Fruit fly (Drosophila melanogaster) whole organism, prepupa: Measurements from ENCODE around the gene CG34256.

Experiments used
- Blimp-1 ChIP-seq: fragments of 200-800 bp; sonication (Bioruptor generic); optimal IDR thresholded peaks from 3 replicates; lab custom pipeline; 2017; ENCODE audit warnings: missing biosample characterization, missing genetic modification characterization, mild to moderate bottlenecking, moderate library complexity, missing genetic modification reagents
- CG10631 ChIP-seq: fragments of 200-800 bp; sonication (Bioruptor generic); optimal IDR thresholded peaks from 2 replicates; lab custom pipeline; 2016; ENCODE audit warnings: missing biosample characterization, missing genetic modification characterization
- CG10669 ChIP-seq: fragments of 200-800 bp; sonication (Bioruptor generic); optimal IDR thresholded peaks from 3 replicates; lab custom pipeline; 2018; ENCODE audit warnings: missing biosample characterization, mild to moderate bottlenecking, missing genetic modification characterization, moderate library complexity
- CG11762 ChIP-seq: fragments of 200-800 bp; sonication (Bioruptor generic); optimal IDR thresholded peaks from 3 replicates; lab custom pipeline; 2016; ENCODE audit warnings: missing biosample characterization, missing genetic modification characterization; ENCODE audit not compliant: insufficient read depth
- CG11902 ChIP-seq: fragments of 200-800 bp; sonication (Bioruptor generic); optimal IDR thresholded peaks from 3 replicates; lab custom pipeline; 2016; ENCODE audit warnings: missing biosample characterization, missing genetic modification characterization
- CG15336 ChIP-seq: fragments of 200-800 bp; sonication (Bioruptor generic); IDR thresholded peaks from 2 replicates; pipeline ENCODE4 v1.3.6; 2022; ENCODE audit warnings: missing biosample characterization, missing genetic modification characterization
- CG1621 ChIP-seq: fragments of 200-800 bp; sonication (Bioruptor generic); optimal IDR thresholded peaks from 3 replicates; lab custom pipeline; 2018; ENCODE audit warnings: missing biosample characterization, mild to moderate bottlenecking, missing genetic modification characterization
- CG16779 ChIP-seq: fragments of 200-800 bp; sonication (Bioruptor generic); optimal IDR thresholded peaks from 3 replicates; lab custom pipeline; 2017; ENCODE audit warnings: missing biosample characterization, mild to moderate bottlenecking, missing genetic modification characterization
- CG3032 ChIP-seq: fragments of 200-800 bp; optimal IDR thresholded peaks from 2 replicates; lab custom pipeline; 2019; ENCODE audit warnings: missing biosample characterization, mild to moderate bottlenecking, missing genetic modification characterization, moderate library complexity
- CG32006 ChIP-seq: fragments of 200-800 bp; sonication (Bioruptor generic); optimal IDR thresholded peaks from 3 replicates; lab custom pipeline; 2017; ENCODE audit warnings: missing biosample characterization, mild to moderate bottlenecking, missing genetic modification characterization
- CG34406 ChIP-seq: fragments of 200-800 bp; sonication (Bioruptor generic); optimal IDR thresholded peaks from 3 replicates; lab custom pipeline; 2016; ENCODE audit warnings: missing biosample characterization, missing genetic modification characterization
- CG3919 ChIP-seq: fragments of 200-800 bp; sonication (Bioruptor generic); optimal IDR thresholded peaks from 3 replicates; lab custom pipeline; 2016; ENCODE audit warnings: missing biosample characterization, missing genetic modification characterization
- CG4318 ChIP-seq: fragments of 200-800 bp; sonication (Bioruptor generic); optimal IDR thresholded peaks from 3 replicates; lab custom pipeline; 2017; ENCODE audit warnings: missing biosample characterization, mild to moderate bottlenecking, missing genetic modification characterization
- CG6163 ChIP-seq: fragments of 200-800 bp; sonication (Bioruptor generic); IDR thresholded peaks from 3 replicates; pipeline ENCODE4 v1.3.6; 2022; ENCODE audit warnings: missing biosample characterization, missing genetic modification characterization
- CG6276 ChIP-seq: fragments of 200-800 bp; sonication (Bioruptor generic); optimal IDR thresholded peaks from 2 replicates; lab custom pipeline; 2017; ENCODE audit warnings: missing biosample characterization, mild to moderate bottlenecking, missing genetic modification characterization
- CG6792 ChIP-seq: fragments of 200-800 bp; sonication (Bioruptor generic); optimal IDR thresholded peaks from 3 replicates; lab custom pipeline; 2016; ENCODE audit warnings: missing biosample characterization, missing genetic modification characterization
- CG6808 ChIP-seq: fragments of 200-800 bp; sonication (Bioruptor generic); optimal IDR thresholded peaks from 3 replicates; lab custom pipeline; 2017; ENCODE audit warnings: missing biosample characterization, missing genetic modification characterization, mild to moderate bottlenecking, moderate library complexity, missing genetic modification reagents
- CG6854 ChIP-seq: fragments of 200-800 bp; sonication (Bioruptor generic); optimal IDR thresholded peaks from 2 replicates; lab custom pipeline; 2017; ENCODE audit warnings: missing biosample characterization, mild to moderate bottlenecking, missing genetic modification characterization
- CG7368 ChIP-seq: fragments of 200-800 bp; sonication (Bioruptor generic); optimal IDR thresholded peaks from 3 replicates; lab custom pipeline; 2016; ENCODE audit warnings: missing biosample characterization, missing genetic modification characterization
- CG8119 ChIP-seq: fragments of 200-800 bp; sonication (Bioruptor generic); IDR thresholded peaks from 3 replicates; pipeline ENCODE4 v1.3.6; 2022; ENCODE audit warnings: missing biosample characterization, missing genetic modification characterization
- CG8319 ChIP-seq: fragments of 200-800 bp; sonication (Bioruptor generic); optimal IDR thresholded peaks from 3 replicates; lab custom pipeline; 2016; ENCODE audit warnings: missing biosample characterization, missing genetic modification characterization
- CG9139 ChIP-seq: fragments of 200-800 bp; sonication (Bioruptor generic); optimal IDR thresholded peaks from 3 replicates; lab custom pipeline; 2017; ENCODE audit warnings: missing biosample characterization, mild to moderate bottlenecking, missing genetic modification characterization
- Eip75B ChIP-seq: fragments of 200-800 bp; sonication (Bioruptor generic); optimal IDR thresholded peaks from 3 replicates; lab custom pipeline; 2016; ENCODE audit warnings: missing biosample characterization, missing genetic modification characterization
- Eip78C ChIP-seq: fragments of 200-800 bp; sonication (Bioruptor generic); peaks from one replicate; lab custom pipeline; 2016; ENCODE audit warnings: missing biosample characterization, missing genetic modification characterization
- Eip93F ChIP-seq: fragments of 200-800 bp; sonication (Bioruptor generic); optimal IDR thresholded peaks from 2 replicates; lab custom pipeline; 2016; ENCODE audit warnings: missing biosample characterization, mild to moderate bottlenecking, missing genetic modification characterization
- Ets21C ChIP-seq: fragments of 200-800 bp; sonication (Bioruptor generic); optimal IDR thresholded peaks from 3 replicates; lab custom pipeline; 2016; ENCODE audit warnings: missing biosample characterization, missing genetic modification characterization
- Ets96B ChIP-seq: fragments of 200-800 bp; optimal IDR thresholded peaks from 2 replicates; lab custom pipeline; 2019; ENCODE audit warnings: missing biosample characterization, mild to moderate bottlenecking, missing genetic modification characterization, moderate library complexity
- Gug ChIP-seq: fragments of 200-800 bp; sonication (Bioruptor generic); IDR thresholded peaks from 2 replicates; pipeline ENCODE4 v1.3.6; 2022; ENCODE audit warnings: missing biosample characterization, missing genetic modification characterization
- Hr38 ChIP-seq: sonication (Bioruptor generic); optimal IDR thresholded peaks from 2 replicates; lab custom pipeline; 2016; ENCODE audit warnings: missing biosample characterization, missing genetic modification characterization
- Hr39 ChIP-seq: fragments of 200-800 bp; sonication (Bioruptor generic); optimal IDR thresholded peaks from 2 replicates; lab custom pipeline; 2016; ENCODE audit warnings: missing biosample characterization, missing genetic modification characterization
- Hr4 ChIP-seq: fragments of 200-800 bp; sonication (Bioruptor generic); optimal IDR thresholded peaks from 3 replicates; lab custom pipeline; 2016; ENCODE audit warnings: missing biosample characterization, missing genetic modification characterization
- Lpt ChIP-seq: fragments of 200-800 bp; sonication (Bioruptor generic); optimal IDR thresholded peaks from 3 replicates; lab custom pipeline; 2016; ENCODE audit warnings: missing biosample characterization, missing genetic modification characterization
- Met ChIP-seq: fragments of 200-800 bp; sonication (Bioruptor generic); optimal IDR thresholded peaks from 3 replicates; lab custom pipeline; 2016; ENCODE audit warnings: missing biosample characterization, missing genetic modification characterization
- OdsH ChIP-seq: fragments of 200-800 bp; sonication (Bioruptor generic); optimal IDR thresholded peaks from 3 replicates; lab custom pipeline; 2016; ENCODE audit warnings: missing biosample characterization, missing genetic modification characterization
- Sox102F ChIP-seq: fragments of 200-800 bp; sonication (Bioruptor generic); optimal IDR thresholded peaks from 2 replicates; lab custom pipeline; 2016; ENCODE audit warnings: missing biosample characterization, mild to moderate bottlenecking, missing genetic modification characterization
- Sox14 ChIP-seq: fragments of 200-800 bp; sonication (Bioruptor generic); optimal IDR thresholded peaks from 3 replicates; lab custom pipeline; 2016; ENCODE audit warnings: missing biosample characterization, missing genetic modification characterization
- Sox15 ChIP-seq: fragments of 200-800 bp; sonication (Bioruptor generic); optimal IDR thresholded peaks from 3 replicates; lab custom pipeline; 2016; ENCODE audit warnings: missing biosample characterization, missing genetic modification characterization
- achi ChIP-seq: fragments of 200-800 bp; sonication (Bioruptor generic); optimal IDR thresholded peaks from 3 replicates; lab custom pipeline; 2016; ENCODE audit warnings: missing biosample characterization, missing genetic modification characterization
- cyc ChIP-seq: fragments of 200-800 bp; sonication (Bioruptor generic); optimal IDR thresholded peaks from 3 replicates; lab custom pipeline; 2016; ENCODE audit warnings: missing biosample characterization, missing genetic modification characterization
- dac ChIP-seq: fragments of 200-800 bp; sonication (Bioruptor generic); optimal IDR thresholded peaks from 2 replicates; lab custom pipeline; 2017; ENCODE audit warnings: missing biosample characterization, mild to moderate bottlenecking, missing genetic modification characterization
- eg ChIP-seq: fragments of 200-800 bp; sonication (Bioruptor generic); IDR thresholded peaks from 3 replicates; pipeline ENCODE4 v1.3.6; 2022; ENCODE audit warnings: missing biosample characterization, missing genetic modification characterization
- esn ChIP-seq: fragments of 200-800 bp; sonication (Bioruptor generic); optimal IDR thresholded peaks from 2 replicates; lab custom pipeline; 2016; ENCODE audit warnings: missing biosample characterization, mild to moderate bottlenecking, missing genetic modification characterization, moderate library complexity
- fd59A ChIP-seq: fragments of 200-800 bp; sonication (Bioruptor generic); optimal IDR thresholded peaks from 2 replicates; lab custom pipeline; 2017; ENCODE audit warnings: missing biosample characterization, mild to moderate bottlenecking, missing genetic modification characterization, missing genetic modification reagents
- fd85E ChIP-seq: fragments of 200-800 bp; sonication (Bioruptor generic); optimal IDR thresholded peaks from 3 replicates; lab custom pipeline; 2016; ENCODE audit warnings: missing biosample characterization, missing genetic modification characterization
- fkh ChIP-seq: fragments of 200-800 bp; sonication (Bioruptor generic); optimal IDR thresholded peaks from 3 replicates; lab custom pipeline; 2017; ENCODE audit warnings: missing biosample characterization, mild to moderate bottlenecking, missing genetic modification characterization, moderate library complexity
- lz ChIP-seq: fragments of 200-800 bp; sonication (Bioruptor generic); optimal IDR thresholded peaks from 3 replicates; lab custom pipeline; 2016; ENCODE audit warnings: missing biosample characterization, missing genetic modification characterization
- net ChIP-seq: fragments of 200-800 bp; sonication (Bioruptor generic); optimal IDR thresholded peaks from 3 replicates; lab custom pipeline; 2016; ENCODE audit warnings: missing biosample characterization, missing genetic modification characterization
- pdm3 ChIP-seq: fragments of 200-800 bp; sonication (Bioruptor generic); optimal IDR thresholded peaks from 3 replicates; lab custom pipeline; 2016; ENCODE audit warnings: missing biosample characterization, missing genetic modification characterization
- salr ChIP-seq, 2 experiments: fragments of 200-800 bp; sonication (Bioruptor generic); optimal IDR thresholded peaks; 3 replicates each; lab custom pipeline; 2016 to 2018; ENCODE audit warnings: missing biosample characterization in 2 of 2, missing genetic modification characterization in 2 of 2, mild to moderate bottlenecking in 1 of 2
- spab ChIP-seq: fragments of 200-800 bp; sonication (Bioruptor generic); optimal IDR thresholded peaks from 2 replicates; lab custom pipeline; 2017; ENCODE audit warnings: missing biosample characterization, mild to moderate bottlenecking, missing genetic modification characterization, missing genetic modification reagents
- svp ChIP-seq: fragments of 200-800 bp; sonication (Bioruptor generic); peaks from one replicate; lab custom pipeline; 2016; ENCODE audit warnings: missing biosample characterization, missing genetic modification characterization
- topi ChIP-seq: fragments of 200-800 bp; sonication (Bioruptor generic); optimal IDR thresholded peaks from 3 replicates; lab custom pipeline; 2016; ENCODE audit warnings: missing biosample characterization, missing genetic modification characterization
- vri ChIP-seq: fragments of 200-800 bp; sonication (Bioruptor generic); optimal IDR thresholded peaks from 3 replicates; lab custom pipeline; 2016; ENCODE audit warnings: missing biosample characterization, mild to moderate bottlenecking, missing genetic modification characterization

CG34256 gene

DNA sequence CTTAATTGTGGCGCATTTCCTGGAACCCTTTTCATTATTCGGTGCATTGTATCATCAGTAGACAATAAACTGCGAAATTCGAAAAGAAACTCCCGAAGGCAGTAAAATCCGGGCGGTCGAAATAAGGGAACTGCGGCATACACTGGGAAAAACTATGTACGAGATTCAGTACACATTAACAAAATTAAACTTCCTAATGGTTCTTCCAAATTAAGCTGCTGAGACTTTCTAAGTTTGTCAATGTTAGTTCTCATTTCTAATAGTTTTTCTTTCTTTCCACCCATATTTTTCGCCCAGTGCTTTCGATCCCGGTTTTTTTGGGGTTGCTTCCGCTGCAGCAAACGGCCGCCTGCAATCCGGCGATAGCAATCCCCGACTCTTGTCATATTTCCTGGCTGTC, 35.2 kb upstream of the CG34256 start:
- peak; percentile 46 for TF ChIP-seq Sox14 (GFP tag; lab: Kevin White, UChicago)
- TF ChIP-seq CG7368 (GFP tag; lab: Kevin White, UChicago): peak; percentile 54
- no peak for TF ChIP-seq Ets21C (GFP tag; lab: Kevin White, UChicago)
- TF ChIP-seq CG34406: peak; percentile 50
- TF ChIP-seq Blimp-1: peak; percentile 29
- peak; percentile 71 for TF ChIP-seq esn (GFP tag; lab: Kevin White, UChicago)
- peak; percentile 37 for TF ChIP-seq CG6792 (GFP tag; lab: Kevin White, UChicago)
- peak; percentile 68 for TF ChIP-seq Hr39 (GFP tag; lab: Kevin White, UChicago)
- 0 out of 2 replicates have a peak, but pooled peaks have one; percentile 20 for TF ChIP-seq CG15336 (GFP tag; lab: Robert Waterston, UW)
- TF ChIP-seq lz: peak; percentile 46
- no peak for TF ChIP-seq Lpt (GFP tag; lab: Kevin White, UChicago)
- TF ChIP-seq fd59A (GFP tag; lab: Kevin White, UChicago): no peak
- peak; percentile 5 for TF ChIP-seq CG10631
- TF ChIP-seq svp (GFP tag; lab: Kevin White, UChicago): peak; percentile 85
- peak; percentile 72 for TF ChIP-seq topi (GFP tag; lab: Kevin White, UChicago)
- TF ChIP-seq Sox15 (GFP tag; lab: Kevin White, UChicago): peak; percentile 26
- peak; percentile 79 for TF ChIP-seq CG6163 (GFP tag; lab: Robert Waterston, UW)
- peak; percentile 72 for TF ChIP-seq CG3919
- TF ChIP-seq CG3032: peak; percentile 43
- TF ChIP-seq Hr38 (GFP tag; lab: Kevin White, UChicago): no peak
- peak; percentile 76 for TF ChIP-seq Sox102F (GFP tag; lab: Kevin White, UChicago)
- TF ChIP-seq CG8319 (GFP tag; lab: Kevin White, UChicago): peak; percentile 39
- no peak for TF ChIP-seq CG16779 (tag; lab: Kevin White, UChicago)
- peak; percentile 77 for TF ChIP-seq cyc (GFP tag; lab: Kevin White, UChicago)
- peak; percentile 49 for TF ChIP-seq achi (GFP tag; lab: Kevin White, UChicago)
- TF ChIP-seq CG4318: no peak
- peak; percentile 8 for TF ChIP-seq pdm3
- peak; percentile 40 for TF ChIP-seq Hr4 (GFP tag; lab: Kevin White, UChicago)
- peak; percentile 19 for TF ChIP-seq Eip75B
- no peak for TF ChIP-seq CG8119
- peak; percentile 7 for TF ChIP-seq CG1621
- TF ChIP-seq dac (GFP tag; lab: Kevin White, UChicago): no peak
- peak; percentile 53 for TF ChIP-seq vri (GFP tag; lab: Kevin White, UChicago)
- no peak for TF ChIP-seq Gug (GFP tag; lab: Robert Waterston, UW)
- no peak for TF ChIP-seq fkh (GFP tag; lab: Kevin White, UChicago)
- TF ChIP-seq spab (GFP tag; lab: Kevin White, UChicago): peak; percentile 53
- TF ChIP-seq CG32006 (GFP tag; lab: Kevin White, UChicago): peak; percentile 50
- TF ChIP-seq OdsH (GFP tag; lab: Kevin White, UChicago): peak; percentile 62
- no peak for TF ChIP-seq Eip93F (GFP tag; lab: Kevin White, UChicago)
- peak; percentile 48 for TF ChIP-seq CG6808 (GFP tag; lab: Kevin White, UChicago)
- TF ChIP-seq Ets96B: peak; percentile 24
- no peak for TF ChIP-seq salr (GFP tag; optimal IDR thresholded peaks at IDR 0.05; lab: Kevin White, UChicago)
- peak; percentile 44 for TF ChIP-seq CG10669 (GFP tag; lab: Kevin White, UChicago)
- TF ChIP-seq CG6854 (GFP tag; lab: Kevin White, UChicago): peak; percentile 38
- no peak for TF ChIP-seq fd85E
- TF ChIP-seq net (GFP tag; lab: Kevin White, UChicago): peak; percentile 8
- peak; percentile 73 for TF ChIP-seq Met (GFP tag; lab: Kevin White, UChicago)
- TF ChIP-seq CG11762 (GFP tag; lab: Kevin White, UChicago): peak; percentile 12
- TF ChIP-seq CG6276: no peak
- peak; percentile 43; the same call in 1 of the 3 replicates for TF ChIP-seq eg (GFP tag; lab: Robert Waterston, UW)
- no peak for TF ChIP-seq CG11902 (GFP tag; lab: Kevin White, UChicago)
- peak; percentile 88 for TF ChIP-seq Eip78C (GFP tag; lab: Kevin White, UChicago)
- TF ChIP-seq CG9139 (GFP tag; lab: Kevin White, UChicago): no peak
